Worm (Caenorhabditis elegans) whole organism, L1 larva: ENCODE measurements around the gene F13H8.2.

Experiments used
- C04F5.9 ChIP-seq: sonication (generic microtip); optimal IDR thresholded peaks from 2 replicates; lab custom pipeline; 2016; ENCODE audit warnings: missing genetic modification characterization, missing compliant biosample characterization
- C34B4.2 ChIP-seq: sonication (generic microtip); optimal IDR thresholded peaks from 2 replicates; lab custom pipeline; 2017; ENCODE audit warnings: mild to moderate bottlenecking, missing genetic modification characterization, missing compliant biosample characterization
- F16B12.6 ChIP-seq: fragments of 150-350 bp; optimal IDR thresholded peaks from 2 replicates; lab custom pipeline; 2014; ENCODE audit warnings: missing biosample characterization, missing genetic modification characterization
- Y116A8C.19 ChIP-seq: sonication (generic microtip); optimal IDR thresholded peaks from 2 replicates; lab custom pipeline; 2016; ENCODE audit warnings: missing compliant biosample characterization, missing genetic modification characterization, borderline replicate concordance
- aha-1 ChIP-seq: fragments of 150-350 bp; optimal IDR thresholded peaks from 2 replicates; lab custom pipeline; 2014; ENCODE audit warnings: missing biosample characterization, missing genetic modification characterization
- alr-1 ChIP-seq: fragments of 200-800 bp; sonication (Bioruptor generic); optimal IDR thresholded peaks from 2 replicates; lab custom pipeline; 2018; ENCODE audit warnings: borderline replicate concordance, mild to moderate bottlenecking, missing genetic modification characterization, missing compliant biosample characterization
- ama-1 ChIP-seq: fragments of 150-350 bp; optimal IDR thresholded peaks from 2 replicates; lab custom pipeline; 2014
- blmp-1 ChIP-seq: fragments of 150-350 bp; optimal IDR thresholded peaks from 2 replicates; lab custom pipeline; 2014; ENCODE audit warnings: missing biosample characterization, missing genetic modification characterization
- ceh-63 ChIP-seq: fragments of 200-800 bp; sonication (Bioruptor generic); optimal IDR thresholded peaks from 2 replicates; lab custom pipeline; 2018; ENCODE audit warnings: mild to moderate bottlenecking, missing genetic modification characterization, missing compliant biosample characterization
- ceh-8 ChIP-seq: fragments of 200-800 bp; sonication (Bioruptor generic); optimal IDR thresholded peaks from 2 replicates; lab custom pipeline; 2018; ENCODE audit warnings: mild to moderate bottlenecking, missing genetic modification characterization, moderate library complexity, missing compliant biosample characterization
- ceh-90 ChIP-seq: sonication (generic microtip); optimal IDR thresholded peaks from 2 replicates; lab custom pipeline; 2016; ENCODE audit warnings: missing genetic modification characterization, missing compliant biosample characterization
- dsc-1 ChIP-seq: sonication (generic microtip); optimal IDR thresholded peaks from 2 replicates; lab custom pipeline; 2016; ENCODE audit warnings: mild to moderate bottlenecking, missing genetic modification characterization, missing compliant biosample characterization
- efl-1 ChIP-seq, 4 experiments: fragments of 150-350 bp; optimal IDR thresholded peaks in 3 of 4; peaks in 1 of 4; 1 replicate in 1 of 4; 2 replicates in 3 of 4; lab custom pipeline; 2014; ENCODE audit warnings: missing biosample characterization in 2 of 4, missing genetic modification characterization in 2 of 4, missing genetic modification reagents in 2 of 4
- efl-3 ChIP-seq: fragments of 200-800 bp; sonication (Bioruptor generic); optimal IDR thresholded peaks from 2 replicates; lab custom pipeline; 2018; ENCODE audit warnings: mild to moderate bottlenecking, missing genetic modification characterization, missing compliant biosample characterization
- egl-27 ChIP-seq, 2 experiments: fragments of 150-350 bp in 1 of 2; sonication (generic microtip); optimal IDR thresholded peaks; 3 replicates each; lab custom pipeline; 2017 to 2018; ENCODE audit warnings: missing biosample characterization in 2 of 2, missing genetic modification characterization in 2 of 2, missing genetic modification reagents in 2 of 2
- elt-2 ChIP-seq: sonication (generic microtip); optimal IDR thresholded peaks from 2 replicates; lab custom pipeline; 2016; ENCODE audit warnings: missing genetic modification characterization, mild to moderate bottlenecking, inconsistent platforms, missing compliant biosample characterization, missing genetic modification reagents
- fkh-10 ChIP-seq: sonication (generic microtip); optimal IDR thresholded peaks from 2 replicates; lab custom pipeline; 2017; ENCODE audit warnings: missing biosample characterization, missing genetic modification reagents, missing genetic modification characterization
- fos-1 ChIP-seq: fragments of 150-350 bp; optimal IDR thresholded peaks from 2 replicates; lab custom pipeline; 2014; ENCODE audit warnings: missing biosample characterization, missing genetic modification characterization
- grh-1 ChIP-seq: fragments of 200-800 bp; sonication (Bioruptor generic); IDR thresholded peaks from 2 replicates; pipeline ENCODE4 v1.3.6; 2022; ENCODE audit warnings: missing genetic modification reagents, missing genetic modification characterization, missing compliant biosample characterization
- irx-1 ChIP-seq: sonication (generic microtip); optimal IDR thresholded peaks from 2 replicates; lab custom pipeline; 2016; ENCODE audit warnings: missing genetic modification characterization, missing compliant biosample characterization
- isw-1 ChIP-seq: fragments of 200-800 bp; sonication (Bioruptor generic); IDR thresholded peaks from 2 replicates; pipeline ENCODE4 v1.3.6; 2022; ENCODE audit warnings: missing genetic modification characterization, missing compliant biosample characterization
- lin-15B ChIP-seq: fragments of 150-350 bp; sonication (generic microtip); optimal IDR thresholded peaks from 3 replicates; lab custom pipeline; 2014; ENCODE audit warnings: missing biosample characterization, missing genetic modification characterization
- lin-39 ChIP-seq: fragments of 150-350 bp; optimal IDR thresholded peaks from 2 replicates; lab custom pipeline; 2014; ENCODE audit warnings: missing biosample characterization, missing genetic modification reagents, missing genetic modification characterization
- lsy-2 ChIP-seq, 2 experiments: fragments of 150-350 bp; optimal IDR thresholded peaks; 2 replicates each; lab custom pipeline; 2014; ENCODE audit warnings: missing biosample characterization in 2 of 2, missing genetic modification characterization in 2 of 2
- mdl-1 ChIP-seq, 2 experiments: fragments of 150-350 bp; optimal IDR thresholded peaks; 2 replicates each; lab custom pipeline; 2014 to 2017; ENCODE audit warnings: missing biosample characterization in 2 of 2, missing genetic modification characterization in 2 of 2, inconsistent platforms in 1 of 2
- mef-2 ChIP-seq: fragments of 150-350 bp; optimal IDR thresholded peaks from 2 replicates; lab custom pipeline; 2014; ENCODE audit warnings: missing biosample characterization, missing genetic modification characterization
- mep-1 ChIP-seq: fragments of 150-350 bp; optimal IDR thresholded peaks from 2 replicates; lab custom pipeline; 2014; ENCODE audit warnings: missing biosample characterization, missing genetic modification characterization
- nhr-19 ChIP-seq: fragments of 200-800 bp; sonication (Bioruptor generic); conservative IDR thresholded peaks from 2 replicates; pipeline ENCODE4 v1.3.6; 2022; ENCODE audit warnings: missing genetic modification characterization, missing compliant biosample characterization
- nhr-28 ChIP-seq: fragments of 150-350 bp; optimal IDR thresholded peaks from 2 replicates; lab custom pipeline; 2014; ENCODE audit warnings: missing biosample characterization, missing genetic modification characterization
- nhr-47 ChIP-seq: sonication (generic microtip); optimal IDR thresholded peaks from 2 replicates; lab custom pipeline; 2016; ENCODE audit warnings: mild to moderate bottlenecking, missing genetic modification characterization, moderate library complexity, missing compliant biosample characterization
- nhr-76 ChIP-seq: sonication (generic microtip); optimal IDR thresholded peaks from 2 replicates; lab custom pipeline; 2017; ENCODE audit warnings: missing biosample characterization, missing genetic modification characterization
- nhr-77 ChIP-seq: fragments of 150-350 bp; optimal IDR thresholded peaks from 2 replicates; lab custom pipeline; 2014; ENCODE audit warnings: missing biosample characterization, missing genetic modification characterization
- nhr-84 ChIP-seq: sonication (generic microtip); optimal IDR thresholded peaks from 2 replicates; lab custom pipeline; 2017; ENCODE audit warnings: missing biosample characterization, missing genetic modification characterization
- nhr-85 ChIP-seq: sonication (generic microtip); peaks from one replicate; lab custom pipeline; 2016; ENCODE audit warnings: missing genetic modification characterization, inconsistent platforms, missing compliant biosample characterization
- nhr-90 ChIP-seq: sonication (generic microtip); optimal IDR thresholded peaks from 2 replicates; lab custom pipeline; 2016; ENCODE audit warnings: mild to moderate bottlenecking, missing genetic modification characterization, missing compliant biosample characterization; ENCODE audit not compliant: poor library complexity
- pag-3 ChIP-seq: sonication (generic microtip); optimal IDR thresholded peaks from 2 replicates; lab custom pipeline; 2017; ENCODE audit warnings: missing genetic modification characterization, mild to moderate bottlenecking, missing compliant biosample characterization, antibody characterized with exemption, borderline replicate concordance; ENCODE audit not compliant: insufficient read depth
- pax-3 ChIP-seq: fragments of 200-800 bp; sonication (Bioruptor generic); optimal IDR thresholded peaks from 2 replicates; lab custom pipeline; 2018; ENCODE audit warnings: mild to moderate bottlenecking, missing genetic modification characterization, moderate library complexity, missing compliant biosample characterization
- pqm-1 ChIP-seq: sonication (generic microtip); optimal IDR thresholded peaks from 3 replicates; lab custom pipeline; 2017; ENCODE audit warnings: missing biosample characterization, missing genetic modification characterization
- rnt-1 ChIP-seq: sonication (generic microtip); optimal IDR thresholded peaks from 2 replicates; lab custom pipeline; 2016; ENCODE audit warnings: mild to moderate bottlenecking, missing genetic modification characterization, moderate library complexity, missing compliant biosample characterization
- skn-1 ChIP-seq: fragments of 150-350 bp; optimal IDR thresholded peaks from 2 replicates; lab custom pipeline; 2014; ENCODE audit warnings: missing biosample characterization, missing genetic modification characterization
- snu-23 ChIP-seq: sonication (generic microtip); optimal IDR thresholded peaks from 2 replicates; lab custom pipeline; 2016; ENCODE audit warnings: missing genetic modification characterization, missing compliant biosample characterization
- sox-4 ChIP-seq: sonication (generic microtip); optimal IDR thresholded peaks from 2 replicates; lab custom pipeline; 2016; ENCODE audit warnings: missing genetic modification characterization, missing compliant biosample characterization
- sup-37 ChIP-seq: fragments of 200-800 bp; sonication (Bioruptor generic); optimal IDR thresholded peaks from 2 replicates; lab custom pipeline; 2018; ENCODE audit warnings: mild to moderate bottlenecking, missing genetic modification characterization, missing compliant biosample characterization
- tbx-2 ChIP-seq: sonication (generic microtip); optimal IDR thresholded peaks from 2 replicates; lab custom pipeline; 2016; ENCODE audit warnings: missing genetic modification characterization, missing compliant biosample characterization
- tlp-1 ChIP-seq: fragments of 150-350 bp; optimal IDR thresholded peaks from 2 replicates; lab custom pipeline; 2014; ENCODE audit warnings: missing biosample characterization, missing genetic modification characterization
- unc-62 ChIP-seq: fragments of 150-350 bp; optimal IDR thresholded peaks from 2 replicates; lab custom pipeline; 2014; ENCODE audit warnings: missing biosample characterization, missing genetic modification reagents, missing genetic modification characterization
- unc-98 ChIP-seq: fragments of 200-800 bp; sonication (Bioruptor generic); IDR thresholded peaks from 2 replicates; pipeline ENCODE4 v1.3.6; 2022; ENCODE audit warnings: missing genetic modification characterization, missing compliant biosample characterization
- vab-15 ChIP-seq: sonication (generic microtip); optimal IDR thresholded peaks from 2 replicates; lab custom pipeline; 2017; ENCODE audit warnings: missing genotype, mild to moderate bottlenecking, missing genetic modification characterization, missing compliant biosample characterization
- xbp-1 ChIP-seq: sonication (generic microtip); optimal IDR thresholded peaks from 2 replicates; lab custom pipeline; 2016; ENCODE audit warnings: missing genetic modification characterization, missing compliant biosample characterization
- zag-1 ChIP-seq: fragments of 150-350 bp; optimal IDR thresholded peaks from 2 replicates; lab custom pipeline; 2014; ENCODE audit warnings: missing biosample characterization, missing genetic modification characterization
- zip-4 ChIP-seq: fragments of 200-800 bp; sonication (Bioruptor generic); optimal IDR thresholded peaks from 2 replicates; lab custom pipeline; 2018; ENCODE audit warnings: mild to moderate bottlenecking, missing genetic modification characterization, moderate library complexity, missing compliant biosample characterization
- ztf-4 ChIP-seq: fragments of 150-350 bp; optimal IDR thresholded peaks from 2 replicates; lab custom pipeline; 2014; ENCODE audit warnings: missing biosample characterization, missing genetic modification characterization

F13H8.2 gene

DNA sequence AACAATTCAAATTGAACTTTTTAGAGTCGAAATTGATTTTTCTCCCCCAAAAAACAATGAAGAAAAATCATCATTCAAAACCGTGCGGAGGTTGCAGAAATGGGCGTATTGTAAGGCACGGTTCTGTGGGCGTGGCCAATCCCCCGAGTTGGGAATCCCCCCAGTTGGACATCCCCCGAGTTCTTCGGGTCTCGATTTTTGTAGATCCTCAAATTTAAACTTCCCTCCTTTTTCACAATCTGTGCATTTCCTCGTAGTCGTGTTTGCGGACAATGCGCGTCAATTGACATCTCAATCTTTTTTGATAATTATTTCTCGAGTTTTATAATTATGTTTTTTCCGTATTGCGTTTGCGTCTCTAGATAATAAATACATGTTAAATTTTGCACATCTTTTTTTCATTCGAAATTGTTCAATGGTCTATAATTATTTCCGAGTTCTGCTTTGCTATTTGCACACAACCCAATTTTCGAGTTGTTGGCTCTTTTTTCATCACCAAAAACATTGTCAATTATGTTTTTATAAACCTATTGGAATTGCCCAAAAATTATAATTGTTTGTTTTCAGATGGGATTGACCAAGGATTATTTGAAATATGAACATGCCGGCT is at the start of gene F13H8.2:
F13H8.2 (plus strand) TSS at position 560 of the 610 bp plus-strand sequence.
- TF ChIP-seq tlp-1 (tag; lab: Kevin White, UChicago) = no peak
- no peak for TF ChIP-seq ceh-63 (GFP tag; lab: Kevin White, UChicago)
- peak; percentile 88 for TF ChIP-seq rnt-1 (tag; lab: Kevin White, UChicago)
- TF ChIP-seq snu-23 (GFP tag; lab: Kevin White, UChicago) = peak; percentile 86
- no peak for TF ChIP-seq nhr-84 (tag; lab: Kevin White, UChicago)
- TF ChIP-seq ztf-4 (tag; lab: Kevin White, UChicago) = peak; percentile 47
- TF ChIP-seq blmp-1 (tag; lab: Kevin White, UChicago) = peak; percentile 70
- no peak for TF ChIP-seq nhr-28 (tag; lab: Kevin White, UChicago)
- TF ChIP-seq isw-1 (GFP tag; lab: Robert Waterston, UW) = peak; percentile 88
- no peak for TF ChIP-seq sup-37 (GFP tag; lab: Kevin White, UChicago)
- TF ChIP-seq unc-98 (GFP tag; lab: Robert Waterston, UW) = no peak
- peak; percentile 82 to 90 for TF ChIP-seq lsy-2 (tag; optimal IDR thresholded peaks at IDR 0.05; lab: Kevin White, UChicago)
- TF ChIP-seq fkh-10 (GFP tag; lab: Kevin White, UChicago) = peak; percentile 20
- TF ChIP-seq unc-62 (GFP tag; lab: Kevin White, UChicago) = no peak
- peak; percentile 44 for TF ChIP-seq skn-1 (tag; lab: Kevin White, UChicago)
- TF ChIP-seq ama-1 (lab: Kevin White, UChicago) = peak; percentile 67
- TF ChIP-seq vab-15 (tag; lab: Kevin White, UChicago) = peak; percentile 41
- no peak for TF ChIP-seq Y116A8C.19 (tag; lab: Kevin White, UChicago)
- TF ChIP-seq ceh-8 = peak; percentile 83
- peak; percentile 58 for TF ChIP-seq irx-1 (tag; lab: Kevin White, UChicago)
- TF ChIP-seq efl-1 (optimal IDR thresholded peaks at IDR 0.05; lab: Kevin White, UChicago) = peak; percentile 97 to 99
- TF ChIP-seq efl-1 (GFP tag; optimal IDR thresholded peaks at IDR 0.05 in 1 of 2; lab: Kevin White, UChicago) = peak; percentile 98 to 100
- peak; percentile 75 for TF ChIP-seq xbp-1
- TF ChIP-seq pax-3 (tag; lab: Kevin White, UChicago) = peak; percentile 59
- peak; percentile 25 for TF ChIP-seq sox-4 (tag; lab: Kevin White, UChicago)
- TF ChIP-seq F16B12.6 = peak; percentile 98
- peak; percentile 82 for TF ChIP-seq grh-1 (GFP tag; lab: Robert Waterston, UW)
- peak; percentile 88 for TF ChIP-seq nhr-85
- TF ChIP-seq nhr-90 (tag; lab: Kevin White, UChicago) = peak; percentile 77
- no peak for TF ChIP-seq C34B4.2 (tag; lab: Kevin White, UChicago)
- TF ChIP-seq dsc-1 (tag; lab: Kevin White, UChicago) = peak; percentile 82
- TF ChIP-seq zag-1 (tag; lab: Kevin White, UChicago) = no peak
- peak; percentile 54 for TF ChIP-seq zip-4
- TF ChIP-seq C04F5.9 (tag; lab: Kevin White, UChicago) = peak; percentile 58
- TF ChIP-seq egl-27 (tag; optimal IDR thresholded peaks at IDR 0.05; lab: Kevin White, UChicago) = no peak
- TF ChIP-seq nhr-47 (tag; lab: Kevin White, UChicago) = peak; percentile 91
- TF ChIP-seq ceh-90 (tag; lab: Kevin White, UChicago) = no peak
- TF ChIP-seq nhr-77 (tag; lab: Kevin White, UChicago) = peak; percentile 62
- TF ChIP-seq aha-1 (tag; lab: Kevin White, UChicago) = no peak
- no peak for TF ChIP-seq pqm-1
- TF ChIP-seq pag-3 (tag; lab: Kevin White, UChicago) = no peak
- TF ChIP-seq elt-2 (tag; lab: Kevin White, UChicago) = peak; percentile 37
- no peak for TF ChIP-seq efl-3 (GFP tag; lab: Kevin White, UChicago)
- peak; percentile 89 for TF ChIP-seq nhr-19 (GFP tag; lab: Robert Waterston, UW)
- TF ChIP-seq mdl-1 (tag; optimal IDR thresholded peaks at IDR 0.05; lab: Kevin White, UChicago) = peak in 1 of 2 experiments; percentile 75
- TF ChIP-seq mep-1 = peak; percentile 80
- peak; percentile 70 for TF ChIP-seq lin-15B (tag; lab: Kevin White, UChicago)
- TF ChIP-seq lin-39 = no peak
- no peak for TF ChIP-seq nhr-76 (tag; lab: Kevin White, UChicago)
- TF ChIP-seq tbx-2 = peak; percentile 86
- TF ChIP-seq fos-1 (tag; lab: Kevin White, UChicago) = peak; percentile 51
- no peak for TF ChIP-seq mef-2 (tag; lab: Kevin White, UChicago)
- no peak for TF ChIP-seq alr-1 (tag; lab: Kevin White, UChicago)
